Fruit fly (Drosophila melanogaster) whole organism, pupa: ENCODE results near the gene Tsp86D.
A peak's percentile ranks its signal among the peaks of the same experiment; 100 is the strongest.

Experiments
- CG10348 ChIP-seq: fragments of 200-800 bp; sonication (Bioruptor generic); IDR thresholded peaks from 2 replicates; pipeline ENCODE4 v1.3.6; 2022; ENCODE audit warnings: missing biosample characterization, missing genetic modification characterization
- CG12605 ChIP-seq: fragments of 200-800 bp; sonication (Bioruptor generic); IDR thresholded peaks from 2 replicates; pipeline ENCODE4 v1.3.6; 2022; ENCODE audit warnings: missing biosample characterization, missing genetic modification characterization
- CG13204 ChIP-seq: fragments of 200-800 bp; sonication (Bioruptor generic); optimal IDR thresholded peaks from 2 replicates; lab custom pipeline; 2018; ENCODE audit warnings: missing biosample characterization, mild to moderate bottlenecking, missing genetic modification characterization, moderate library complexity
- CG14655 ChIP-seq: fragments of 200-800 bp; sonication (Bioruptor generic); optimal IDR thresholded peaks from 3 replicates; lab custom pipeline; 2017; ENCODE audit warnings: mild to moderate bottlenecking, missing biosample characterization, missing genetic modification reagents, missing genetic modification characterization
- CG15710 ChIP-seq: fragments of 200-800 bp; sonication (Bioruptor generic); optimal IDR thresholded peaks from 2 replicates; lab custom pipeline; 2018; ENCODE audit warnings: missing biosample characterization, mild to moderate bottlenecking, missing genetic modification characterization, moderate library complexity
- CG17806 ChIP-seq: fragments of 200-800 bp; sonication (Bioruptor generic); optimal IDR thresholded peaks from 2 replicates; lab custom pipeline; 2018; ENCODE audit warnings: missing biosample characterization, mild to moderate bottlenecking, missing genetic modification characterization, moderate library complexity
- CG32121 ChIP-seq: fragments of 200-800 bp; sonication (Bioruptor generic); IDR thresholded peaks from 2 replicates; pipeline ENCODE4 v1.3.6; 2022; ENCODE audit warnings: missing biosample characterization, missing genetic modification characterization
- CG34367 ChIP-seq: fragments of 200-800 bp; sonication (Bioruptor generic); optimal IDR thresholded peaks from 2 replicates; lab custom pipeline; 2018; ENCODE audit warnings: missing biosample characterization, mild to moderate bottlenecking, missing genetic modification characterization
- CG4496 ChIP-seq: fragments of 200-800 bp; sonication (Bioruptor generic); IDR thresholded peaks from 3 replicates; pipeline ENCODE4 v1.3.6; 2022; ENCODE audit warnings: missing biosample characterization, missing genetic modification characterization
- CG8159 ChIP-seq: fragments of 200-800 bp; sonication (Bioruptor generic); optimal IDR thresholded peaks from 3 replicates; lab custom pipeline; 2018; ENCODE audit warnings: missing biosample characterization, mild to moderate bottlenecking, missing genetic modification characterization, moderate library complexity
- CG8301 ChIP-seq: fragments of 200-800 bp; sonication (Bioruptor generic); optimal IDR thresholded peaks from 2 replicates; lab custom pipeline; 2018; ENCODE audit warnings: missing biosample characterization, mild to moderate bottlenecking, missing genetic modification characterization
- CG9948 ChIP-seq: fragments of 200-800 bp; sonication (Bioruptor generic); optimal IDR thresholded peaks from 2 replicates; lab custom pipeline; 2018; ENCODE audit warnings: missing biosample characterization, mild to moderate bottlenecking, missing genetic modification characterization, moderate library complexity
- D1 ChIP-seq: fragments of 200-800 bp; sonication (Bioruptor generic); optimal IDR thresholded peaks from 2 replicates; lab custom pipeline; 2018; ENCODE audit warnings: missing biosample characterization, mild to moderate bottlenecking, missing genetic modification characterization, moderate library complexity
- EcR ChIP-seq: fragments of 200-800 bp; sonication (Bioruptor generic); optimal IDR thresholded peaks from 3 replicates; lab custom pipeline; 2019; ENCODE audit warnings: missing biosample characterization, missing genetic modification characterization, mild to moderate bottlenecking, moderate library complexity, missing genetic modification reagents
- Ets98B ChIP-seq: fragments of 200-800 bp; sonication (Bioruptor generic); IDR thresholded peaks from 2 replicates; pipeline ENCODE4 v1.3.6; 2022; ENCODE audit warnings: missing biosample characterization, missing genetic modification characterization
- Pif1A ChIP-seq: fragments of 200-800 bp; sonication (Bioruptor generic); optimal IDR thresholded peaks from 3 replicates; lab custom pipeline; 2016; ENCODE audit warnings: missing biosample characterization, missing genetic modification characterization
- Pif1B ChIP-seq: fragments of 200-800 bp; sonication (Bioruptor generic); optimal IDR thresholded peaks from 3 replicates; lab custom pipeline; 2016; ENCODE audit warnings: missing biosample characterization, missing genetic modification characterization
- Snoo ChIP-seq: fragments of 200-800 bp; sonication (Bioruptor generic); optimal IDR thresholded peaks from 3 replicates; lab custom pipeline; 2017; ENCODE audit warnings: missing biosample characterization, mild to moderate bottlenecking, missing genetic modification characterization, inconsistent platforms
- fd96Ca ChIP-seq: fragments of 200-800 bp; sonication (Bioruptor generic); IDR thresholded peaks from 3 replicates; pipeline ENCODE4 v1.3.6; 2022; ENCODE audit warnings: missing biosample characterization, missing genetic modification characterization
- gl ChIP-seq: fragments of 200-800 bp; sonication (Bioruptor generic); optimal IDR thresholded peaks from 2 replicates; lab custom pipeline; 2018; ENCODE audit warnings: missing biosample characterization, mild to moderate bottlenecking, missing genetic modification characterization
- rn ChIP-seq: fragments of 200-800 bp; sonication (Bioruptor generic); IDR thresholded peaks from 2 replicates; pipeline ENCODE4 v1.3.6; 2022; ENCODE audit warnings: missing biosample characterization, missing genetic modification characterization

Gene Tsp86D

DNA sequence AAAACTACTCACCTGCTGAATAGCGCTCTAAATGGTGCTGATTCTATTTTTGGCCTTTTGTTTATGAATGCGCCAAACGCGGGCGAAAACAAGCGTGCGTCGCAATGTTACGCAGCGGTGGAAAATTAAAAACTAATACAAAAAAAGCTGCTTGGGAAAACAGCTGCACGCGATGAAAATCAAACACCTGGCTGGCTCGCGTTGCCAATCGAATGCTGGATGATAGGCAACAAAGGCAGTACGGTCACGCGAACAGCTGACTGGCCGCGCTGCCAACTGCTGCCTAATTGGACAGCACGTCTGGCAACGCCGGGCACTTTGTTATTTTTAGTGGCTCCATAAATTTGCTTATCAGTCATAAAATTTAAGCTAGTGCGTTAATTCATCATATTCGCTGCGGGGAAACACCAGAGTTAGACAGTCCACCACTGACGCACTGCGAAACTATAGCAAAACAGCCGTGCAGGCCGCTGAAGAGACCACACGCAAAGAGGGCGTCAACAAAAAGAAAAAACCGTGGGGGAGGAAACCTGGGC lies at the start of gene Tsp86D, which contains the start of gene SelR:
Gene Tsp86D (plus strand): TSS at position 282 of the 536 bp plus-strand sequence.
Gene SelR (minus strand): TSS at position 216 of the 536 bp plus-strand sequence.
- no peak for TF ChIP-seq CG15710 (tag; lab: Kevin White, UChicago)
- no peak for TF ChIP-seq Pif1A (GFP tag; lab: Kevin White, UChicago)
- no peak for TF ChIP-seq CG10348 (GFP tag; lab: Robert Waterston, UW)
- TF ChIP-seq Ets98B (GFP tag; lab: Robert Waterston, UW): no peak
- 0 out of 2 replicates have a peak, but pooled peaks have one; percentile 9 for TF ChIP-seq CG32121 (GFP tag; lab: Robert Waterston, UW)
- TF ChIP-seq Pif1B (GFP tag; lab: Kevin White, UChicago): no peak
- TF ChIP-seq CG12605 (GFP tag; lab: Robert Waterston, UW): no peak

DNA sequence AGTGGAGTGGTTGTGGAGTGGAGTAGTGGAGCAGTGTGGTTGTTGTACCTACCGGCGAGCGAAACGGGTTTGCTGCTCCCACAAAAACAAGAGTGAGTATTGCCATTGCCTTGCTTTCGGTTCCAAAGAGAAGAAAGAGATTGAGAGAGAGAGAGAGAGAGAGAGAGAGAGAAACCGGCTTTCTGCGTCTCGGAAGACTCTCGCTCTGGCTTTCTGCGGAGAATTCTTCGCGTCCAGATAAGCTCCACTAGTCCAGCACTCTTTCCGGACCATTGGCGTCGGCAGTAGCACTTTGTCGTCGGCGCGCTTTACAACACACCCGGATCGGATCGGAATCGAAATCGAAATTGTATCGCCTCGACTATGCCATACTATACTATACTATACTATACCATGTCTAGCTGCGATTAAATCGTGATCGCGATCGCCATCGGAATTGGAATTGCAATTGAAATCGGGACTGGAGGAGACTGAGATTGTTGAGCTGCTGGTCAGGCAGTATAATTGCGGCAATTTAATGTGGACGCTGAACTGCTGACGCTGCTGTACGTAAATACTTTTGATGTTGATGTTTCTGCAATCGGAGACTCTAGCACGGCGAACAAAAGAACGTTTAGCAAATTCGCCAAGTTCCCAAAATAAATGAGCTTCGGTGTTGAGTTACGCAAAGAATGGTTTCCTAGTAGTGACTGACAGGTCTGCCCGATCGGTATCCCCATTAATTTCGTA lies 41.5 kb upstream of the Tsp86D start, which contains the start of gene Cad86C:
Gene Cad86C (plus strand): TSS at position 284 of the 729 bp plus-strand sequence.
- peak; percentile 72 for TF ChIP-seq Ets98B (GFP tag; lab: Robert Waterston, UW)
- peak; percentile 51 for TF ChIP-seq Pif1A (GFP tag; lab: Kevin White, UChicago)
- TF ChIP-seq CG10348 (GFP tag; lab: Robert Waterston, UW): no peak
- TF ChIP-seq CG9948 (tag; lab: Kevin White, UChicago): no peak
- TF ChIP-seq CG14655: peak; percentile 7
- no peak for TF ChIP-seq D1 (tag; lab: Kevin White, UChicago)
- TF ChIP-seq CG32121 (GFP tag; lab: Robert Waterston, UW): peak; percentile 44; the same call in 1 of the 2 replicates
- TF ChIP-seq CG12605 (GFP tag; lab: Robert Waterston, UW): peak; percentile 68
- TF ChIP-seq CG15710 (tag; lab: Kevin White, UChicago): no peak
- peak; percentile 7 for TF ChIP-seq CG8301 (tag; lab: Kevin White, UChicago)
- peak; percentile 54 for TF ChIP-seq Pif1B (GFP tag; lab: Kevin White, UChicago)
- TF ChIP-seq CG17806 (tag; lab: Kevin White, UChicago): no peak
- TF ChIP-seq Snoo (tag; lab: Kevin White, UChicago): peak; percentile 10
- peak; percentile 25 for TF ChIP-seq CG13204 (GFP tag; lab: Kevin White, UChicago)
- TF ChIP-seq rn (GFP tag; lab: Robert Waterston, UW): no peak
- peak; percentile 19 for TF ChIP-seq CG8159 (tag; lab: Kevin White, UChicago)
- peak; percentile 75 for TF ChIP-seq EcR (GFP tag; lab: Kevin White, UChicago)
- TF ChIP-seq CG34367 (tag; lab: Kevin White, UChicago): no peak
- peak; percentile 54; the same call in 2 of the 3 replicates for TF ChIP-seq fd96Ca (GFP tag; lab: Robert Waterston, UW)
- peak; percentile 53; the same call in 2 of the 3 replicates for TF ChIP-seq CG4496 (GFP tag; lab: Robert Waterston, UW)
- TF ChIP-seq gl (tag; lab: Kevin White, UChicago): no peak

DNA sequence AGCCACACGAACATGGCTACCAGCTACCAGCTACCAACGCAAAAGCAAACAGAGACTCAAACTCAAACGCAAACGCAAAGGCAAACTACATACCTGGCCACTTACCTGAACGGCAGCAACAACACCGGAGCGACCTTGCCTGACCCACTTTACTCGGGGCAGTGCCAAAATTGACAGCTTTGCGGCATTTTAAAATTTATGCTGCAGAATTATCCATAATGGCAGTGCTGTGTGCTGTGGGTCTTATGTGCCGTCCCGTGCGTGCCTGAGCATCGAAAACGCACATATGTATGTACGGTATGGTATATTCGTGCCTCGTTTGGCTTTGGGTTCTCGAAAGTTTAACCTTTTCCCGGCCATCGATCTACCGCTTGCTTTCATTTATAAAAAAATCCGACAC lies 39.8 kb upstream of the Tsp86D start:
- TF ChIP-seq gl (tag; lab: Kevin White, UChicago): no peak

DNA sequence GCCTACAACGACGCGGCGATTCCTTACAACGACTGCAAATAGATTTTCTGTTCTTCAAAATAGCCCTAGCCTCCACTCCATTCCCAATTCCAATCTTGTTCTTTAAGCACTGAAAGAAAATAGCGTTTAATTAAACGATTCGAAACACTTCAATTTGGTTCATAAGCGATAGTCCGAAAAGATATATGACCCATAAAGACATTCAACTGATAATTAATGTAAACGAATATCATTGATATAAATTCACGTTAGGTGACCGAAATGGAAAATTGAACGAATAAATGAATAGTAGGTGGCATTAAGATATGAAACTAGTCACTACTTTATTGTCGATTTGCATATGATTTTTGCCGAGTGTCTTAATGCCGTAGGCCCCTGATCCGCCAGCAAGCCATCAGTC lies 38.8 kb upstream of the Tsp86D start:
- TF ChIP-seq D1 (tag; lab: Kevin White, UChicago): no peak
- TF ChIP-seq fd96Ca (GFP tag; lab: Robert Waterston, UW): no peak
- TF ChIP-seq CG10348 (GFP tag; lab: Robert Waterston, UW): no peak
- TF ChIP-seq CG32121 (GFP tag; lab: Robert Waterston, UW): no peak
- peak; percentile 23 for TF ChIP-seq gl (tag; lab: Kevin White, UChicago)
- TF ChIP-seq Pif1B (GFP tag; lab: Kevin White, UChicago): peak; percentile 14
- no peak for TF ChIP-seq Snoo (tag; lab: Kevin White, UChicago)
- TF ChIP-seq CG17806 (tag; lab: Kevin White, UChicago): peak; percentile 72
- TF ChIP-seq EcR (GFP tag; lab: Kevin White, UChicago): no peak
- TF ChIP-seq CG12605 (GFP tag; lab: Robert Waterston, UW): no peak
- peak; percentile 77 for TF ChIP-seq CG15710 (tag; lab: Kevin White, UChicago)
- peak; percentile 42 for TF ChIP-seq Pif1A (GFP tag; lab: Kevin White, UChicago)
- peak; percentile 54 for TF ChIP-seq CG8301 (tag; lab: Kevin White, UChicago)
- TF ChIP-seq rn (GFP tag; lab: Robert Waterston, UW): no peak
- TF ChIP-seq CG8159 (tag; lab: Kevin White, UChicago): peak; percentile 80
- peak; percentile 67 for TF ChIP-seq CG14655
- peak; percentile 70 for TF ChIP-seq CG34367 (tag; lab: Kevin White, UChicago)
- TF ChIP-seq Ets98B (GFP tag; lab: Robert Waterston, UW): no peak
- peak; percentile 74 for TF ChIP-seq CG9948 (tag; lab: Kevin White, UChicago)
- TF ChIP-seq CG4496 (GFP tag; lab: Robert Waterston, UW): no peak
- no peak for TF ChIP-seq CG13204 (GFP tag; lab: Kevin White, UChicago)

DNA sequence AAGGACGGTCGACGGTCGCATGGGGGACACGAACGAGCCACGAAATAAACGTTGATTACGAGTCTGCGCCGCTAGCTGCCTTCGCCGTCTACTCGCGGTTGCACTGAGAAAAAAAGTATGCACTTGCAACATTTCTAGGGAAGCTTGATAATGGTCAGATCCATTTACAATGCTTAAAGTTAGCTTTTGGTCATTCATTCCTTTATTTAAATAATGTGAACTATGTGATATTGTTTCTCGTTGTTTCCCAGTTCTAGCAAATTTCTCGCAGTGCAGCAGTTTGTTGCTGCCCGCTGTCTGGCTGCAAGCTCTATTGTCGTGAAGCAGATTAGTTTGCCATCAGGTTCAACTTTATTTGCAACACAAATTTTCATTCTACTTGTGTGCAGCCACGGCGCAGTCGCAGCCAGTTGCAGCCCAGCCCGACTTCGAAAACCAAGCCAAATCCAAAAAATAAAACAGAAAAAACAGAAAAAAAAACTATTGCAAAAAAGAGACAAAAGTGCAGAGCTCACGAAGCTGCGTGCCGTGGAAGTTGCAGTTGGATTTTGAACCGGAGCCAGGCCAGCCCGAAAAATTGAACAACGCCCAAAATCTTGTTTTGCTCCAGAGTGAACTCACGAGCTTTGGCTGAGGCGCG lies 35.9 kb upstream of the Tsp86D start:
- TF ChIP-seq CG34367 (tag; lab: Kevin White, UChicago) (peak; percentile 62), CG14655 (peak; percentile 96), CG10348 (GFP tag; lab: Robert Waterston, UW) (peak; percentile 38; the same call in 1 of the 2 replicates), fd96Ca (GFP tag; lab: Robert Waterston, UW) (peak; percentile 97), CG8301 (tag; lab: Kevin White, UChicago) (peak; percentile 96), Snoo (tag; lab: Kevin White, UChicago) (peak; percentile 27), CG4496 (GFP tag; lab: Robert Waterston, UW) (peak; percentile 96), CG9948 (tag; lab: Kevin White, UChicago) (peak; percentile 89), CG17806 (tag; lab: Kevin White, UChicago) (peak; percentile 94), CG13204 (GFP tag; lab: Kevin White, UChicago) (peak; percentile 37), CG15710 (tag; lab: Kevin White, UChicago) (peak; percentile 73), rn (GFP tag; lab: Robert Waterston, UW) (peak; percentile 79), gl (tag; lab: Kevin White, UChicago) (peak; percentile 91), EcR (GFP tag; lab: Kevin White, UChicago) (no peak), Pif1A (GFP tag; lab: Kevin White, UChicago) (peak; percentile 92), CG32121 (GFP tag; lab: Robert Waterston, UW) (peak; percentile 93), D1 (tag; lab: Kevin White, UChicago) (peak; percentile 72), Pif1B (GFP tag; lab: Kevin White, UChicago) (peak; percentile 88), CG12605 (GFP tag; lab: Robert Waterston, UW) (peak; percentile 77), CG8159 (tag; lab: Kevin White, UChicago) (peak; percentile 91), Ets98B (GFP tag; lab: Robert Waterston, UW) (peak; percentile 90)
